Fruit fly (Drosophila melanogaster): ENCODE results near the gene Mtr4.

The Mtr4 gene

dm6 chr2L:15764029-15764428, 12.0 kb downstream of the Mtr4 start, which contains the start of gene CG3793 (continued):
- TF ChIP-seq E2f2 (GFP tag; IDR thresholded peaks at IDR 0.05) = peak; percentile 89
- 0 out of 2 replicates have a peak, but pooled peaks have one; percentile 16 for TF ChIP-seq unc-4 (GFP tag; IDR thresholded peaks at IDR 0.05; ENCODE audit: partially characterized antibody)
- TF ChIP-seq CG30020 (tag; optimal IDR thresholded peaks at IDR 0.05) = no peak
- peak; percentile 49; the same call in 1 of the 2 replicates for TF ChIP-seq amos (GFP tag; IDR thresholded peaks at IDR 0.05; ENCODE audit: partially characterized antibody)
- no peak for TF ChIP-seq Hr39 (optimal IDR thresholded peaks at IDR 0.05)
- no peak for TF ChIP-seq Neu2 (GFP tag; optimal IDR thresholded peaks at IDR 0.05; ENCODE audit: borderline replicate concordance)
- no peak for TF ChIP-seq lilli (GFP tag; optimal IDR thresholded peaks at IDR 0.05)
- no peak for TF ChIP-seq nau (GFP tag; optimal IDR thresholded peaks at IDR 0.05)
- peak; percentile 8; the same call in 1 of the 2 replicates for TF ChIP-seq Rfx (GFP tag; IDR thresholded peaks at IDR 0.05)
- no peak for TF ChIP-seq CTCF (GFP tag; optimal IDR thresholded peaks at IDR 0.05)
- no peak for TF ChIP-seq CG13123 (GFP tag; optimal IDR thresholded peaks at IDR 0.05)
- no peak for TF ChIP-seq Tbp (GFP tag; optimal IDR thresholded peaks at IDR 0.05)
- TF ChIP-seq NC2β (GFP tag; optimal IDR thresholded peaks at IDR 0.05) = no peak
- TF ChIP-seq CG8089 (GFP tag; optimal IDR thresholded peaks at IDR 0.05) = no peak
- TF ChIP-seq YL-1 (GFP tag; optimal IDR thresholded peaks at IDR 0.05) = peak; percentile 47
- no peak for TF ChIP-seq PHDP (tag; optimal IDR thresholded peaks at IDR 0.05)
- TF ChIP-seq fru (optimal IDR thresholded peaks at IDR 0.05) = no peak
- no peak for TF ChIP-seq schlank (tag; optimal IDR thresholded peaks at IDR 0.05)
- TF ChIP-seq CG11695 (GFP tag; IDR thresholded peaks at IDR 0.05) = no peak
- TF ChIP-seq lov (optimal IDR thresholded peaks at IDR 0.05) = no peak
- no peak for TF ChIP-seq lov (GFP tag; IDR thresholded peaks at IDR 0.05)
- TF ChIP-seq chinmo (GFP tag; IDR thresholded peaks at IDR 0.05; ENCODE audit: partially characterized antibody) = 0 out of 4 replicates have a peak, but pooled peaks have one; percentile 16
- no peak for TF ChIP-seq CG12744 (GFP tag; optimal IDR thresholded peaks at IDR 0.05)
- no peak for TF ChIP-seq CG9817 (tag; optimal IDR thresholded peaks at IDR 0.05)
- no peak for TF ChIP-seq prd (optimal IDR thresholded peaks at IDR 0.05)
- TF ChIP-seq prd (GFP tag; IDR thresholded peaks at IDR 0.05) = no peak
- TF ChIP-seq CG7928 (GFP tag; optimal IDR thresholded peaks at IDR 0.05) = no peak
- no peak for TF ChIP-seq CG8359 (GFP tag; optimal IDR thresholded peaks at IDR 0.05; ENCODE audit: borderline replicate concordance)
- TF ChIP-seq pzg (GFP tag; optimal IDR thresholded peaks at IDR 0.05) = peak; percentile 46
- no peak for TF ChIP-seq Aef1 (GFP tag; IDR thresholded peaks at IDR 0.05)
- TF ChIP-seq stc (GFP tag; IDR thresholded peaks at IDR 0.05) = no peak
- no peak for TF ChIP-seq C15 (GFP tag; IDR thresholded peaks at IDR 0.05)
- TF ChIP-seq ems (GFP tag; optimal IDR thresholded peaks at IDR 0.05) = no peak
- no peak for TF ChIP-seq Atf6 (GFP tag; IDR thresholded peaks at IDR 0.05)
- no peak for TF ChIP-seq CG8765 (GFP tag; IDR thresholded peaks at IDR 0.05)
- no peak for TF ChIP-seq CG11398 (GFP tag; optimal IDR thresholded peaks at IDR 0.05)
- TF ChIP-seq CG2202 (tag; optimal IDR thresholded peaks at IDR 0.05) = no peak
- peak; percentile 21 for TF ChIP-seq CG1603 (tag; optimal IDR thresholded peaks at IDR 0.05)
- no peak for TF ChIP-seq CG4617 (GFP tag; optimal IDR thresholded peaks at IDR 0.05; ENCODE audit: borderline replicate concordance)
- no peak for TF ChIP-seq CG15696 (tag; optimal IDR thresholded peaks at IDR 0.05)
- no peak for TF ChIP-seq dysf (GFP tag; IDR thresholded peaks at IDR 0.05)
- TF ChIP-seq CG6654 (GFP tag; optimal IDR thresholded peaks at IDR 0.05) = no peak
- TF ChIP-seq inv (GFP tag; IDR thresholded peaks at IDR 0.05; ENCODE audit: partially characterized antibody) = 0 out of 2 replicates have a peak, but pooled peaks have one; percentile 26
- peak; percentile 64; the same call in 2 of the 3 replicates for TF ChIP-seq Opbp (GFP tag; IDR thresholded peaks at IDR 0.05; ENCODE audit: partially characterized antibody)
- TF ChIP-seq CG6272 (GFP tag; IDR thresholded peaks at IDR 0.05) = no peak
- no peak for TF ChIP-seq HLH54F (GFP tag; optimal IDR thresholded peaks at IDR 0.05)
- no peak for TF ChIP-seq Optix (GFP tag; IDR thresholded peaks at IDR 0.05)
- TF ChIP-seq CG1792 (GFP tag; optimal IDR thresholded peaks at IDR 0.05) = no peak
- no peak for TF ChIP-seq org-1 (GFP tag; optimal IDR thresholded peaks at IDR 0.05)
- no peak for TF ChIP-seq CG10274 (GFP tag; optimal IDR thresholded peaks at IDR 0.05)
- TF ChIP-seq tin (GFP tag; optimal IDR thresholded peaks at IDR 0.05) = no peak
- no peak for TF ChIP-seq vvl (GFP tag; IDR thresholded peaks at IDR 0.05)
- peak; percentile 52; the same call in 2 of the 3 replicates for TF ChIP-seq CG14860 (GFP tag; IDR thresholded peaks at IDR 0.05; ENCODE audit: partially characterized antibody)
